Fruit fly (Drosophila melanogaster) whole organism, wandering third instar larva: ENCODE data around the gene cbt.

ENCODE experiments used
- Abd-B ChIP-seq: fragments of >200 bp; optimal IDR thresholded peaks from 2 replicates; lab custom pipeline; 2017; ENCODE audit warnings: missing biosample characterization, missing genetic modification characterization
- CG32264 ChIP-seq: fragments of 200-800 bp; sonication (Bioruptor generic); optimal IDR thresholded peaks from 2 replicates; lab custom pipeline; 2016; ENCODE audit warnings: missing biosample characterization, missing genetic modification characterization
- CG9705 ChIP-seq: fragments of 200-800 bp; sonication (Bioruptor generic); optimal IDR thresholded peaks from 2 replicates; lab custom pipeline; 2018; ENCODE audit warnings: missing biosample characterization, mild to moderate bottlenecking, missing genetic modification characterization
- CrebA ChIP-seq: fragments of 200-800 bp; sonication (Bioruptor generic); optimal IDR thresholded peaks from 2 replicates; lab custom pipeline; 2016; ENCODE audit warnings: missing biosample characterization, mild to moderate bottlenecking, missing genetic modification characterization, borderline replicate concordance
- Dfd ChIP-seq: fragments of >200 bp; optimal IDR thresholded peaks from 2 replicates; lab custom pipeline; 2017; ENCODE audit warnings: missing biosample characterization, missing genetic modification characterization
- Dif ChIP-seq: fragments of 200-275, 200-300 bp; sonication (Bioruptor generic); optimal IDR thresholded peaks from 2 replicates; lab custom pipeline; 2018; ENCODE audit warnings: missing biosample characterization, missing genetic modification characterization; ENCODE audit not compliant: partially characterized antibody
- GATAd ChIP-seq: sonication (Bioruptor generic); optimal IDR thresholded peaks from 2 replicates; lab custom pipeline; 2016; ENCODE audit warnings: missing biosample characterization, missing genetic modification characterization
- HLH106 ChIP-seq: fragments of 200-800 bp; optimal IDR thresholded peaks from 3 replicates; lab custom pipeline; 2019; ENCODE audit warnings: missing biosample characterization, mild to moderate bottlenecking, missing genetic modification characterization, moderate library complexity
- Hnf4 ChIP-seq: fragments of 200-800 bp; sonication (Bioruptor generic); optimal IDR thresholded peaks from 2 replicates; lab custom pipeline; 2016; ENCODE audit warnings: missing biosample characterization, mild to moderate bottlenecking, missing genetic modification characterization
- Hr78 ChIP-seq: fragments of >200 bp; optimal IDR thresholded peaks from 2 replicates; lab custom pipeline; 2017; ENCODE audit warnings: missing biosample characterization, missing genetic modification characterization
- Hr83 ChIP-seq: fragments of 200-300 bp; sonication (Bioruptor generic); optimal IDR thresholded peaks from 2 replicates; lab custom pipeline; 2016; ENCODE audit warnings: missing biosample characterization, mild to moderate bottlenecking, missing genetic modification characterization, moderate library complexity; ENCODE audit not compliant: poor library complexity, severe bottlenecking
- Jra ChIP-seq: sonication (Bioruptor generic); optimal IDR thresholded peaks from 2 replicates; lab custom pipeline; 2016; ENCODE audit warnings: missing biosample characterization, missing genetic modification characterization
- Mio ChIP-seq: sonication (Bioruptor generic); optimal IDR thresholded peaks from 2 replicates; lab custom pipeline; 2016; ENCODE audit warnings: missing biosample characterization, missing genetic modification characterization
- Myc ChIP-seq: fragments of >200 bp; optimal IDR thresholded peaks from 2 replicates; lab custom pipeline; 2017
- N ChIP-seq: fragments of >200 bp; optimal IDR thresholded peaks from 2 replicates; lab custom pipeline; 2018; ENCODE audit warnings: missing biosample characterization, missing external identifiers, missing genetic modification characterization
- OdsH ChIP-seq: fragments of 200-800 bp; sonication (Bioruptor generic); optimal IDR thresholded peaks from 2 replicates; lab custom pipeline; 2016; ENCODE audit warnings: missing biosample characterization, mild to moderate bottlenecking, missing genetic modification characterization
- Rel ChIP-seq, 2 experiments: fragments of 200-800 bp; sonication (Bioruptor generic) in 1 of 2; optimal IDR thresholded peaks; 2 replicates in 1 of 2; 3 replicates in 1 of 2; lab custom pipeline; 2016 to 2019; ENCODE audit warnings: mild to moderate bottlenecking in 2 of 2, missing biosample characterization in 2 of 2, missing genetic modification characterization in 2 of 2, moderate library complexity in 1 of 2
- Sp1 ChIP-seq: fragments of 200-800 bp; sonication (Bioruptor generic); optimal IDR thresholded peaks from 3 replicates; lab custom pipeline; 2019; ENCODE audit warnings: missing biosample characterization, mild to moderate bottlenecking, missing genetic modification characterization, moderate library complexity
- Vsx2 ChIP-seq: fragments of 200-300, 225-300 bp; sonication (Bioruptor generic); optimal IDR thresholded peaks from 2 replicates; lab custom pipeline; 2018; ENCODE audit warnings: missing biosample characterization, missing genetic modification characterization; ENCODE audit not compliant: partially characterized antibody
- br ChIP-seq: fragments of 200-800 bp; sonication (Bioruptor generic); optimal IDR thresholded peaks from 2 replicates; lab custom pipeline; 2016; ENCODE audit warnings: missing biosample characterization, missing genetic modification characterization
- brk ChIP-seq: fragments of 200-800 bp; sonication (Bioruptor generic); optimal IDR thresholded peaks from 2 replicates; lab custom pipeline; 2016; ENCODE audit warnings: missing biosample characterization, mild to moderate bottlenecking, missing genetic modification characterization
- dl ChIP-seq, 2 experiments: fragments of 175-275, 200-275 bp in 1 of 2; fragments of 200-275 bp in 1 of 2; sonication (Bioruptor generic); optimal IDR thresholded peaks; lab custom pipeline; 2018; ENCODE audit warnings: mild to moderate bottlenecking in 2 of 2, missing biosample characterization in 2 of 2, missing genetic modification characterization in 2 of 2, moderate library complexity in 2 of 2; ENCODE audit not compliant: partially characterized antibody in 2 of 2, insufficient read depth in 1 of 2
- dmrt93B ChIP-seq: fragments of 200-800 bp; sonication (Bioruptor generic); optimal IDR thresholded peaks from 2 replicates; lab custom pipeline; 2018; ENCODE audit warnings: missing biosample characterization, mild to moderate bottlenecking, missing genetic modification characterization
- dsf ChIP-seq: sonication (Bioruptor generic); optimal IDR thresholded peaks from 2 replicates; lab custom pipeline; 2016; ENCODE audit warnings: missing biosample characterization, missing genetic modification characterization, borderline replicate concordance
- ey ChIP-seq: fragments of 200-800 bp; sonication (Bioruptor generic); optimal IDR thresholded peaks from 2 replicates; lab custom pipeline; 2016; ENCODE audit warnings: missing biosample characterization, missing genetic modification characterization
- foxo ChIP-seq, 2 experiments: fragments of 200-800 bp; sonication (Bioruptor generic); optimal IDR thresholded peaks; 2 replicates in 1 of 2; 3 replicates in 1 of 2; lab custom pipeline; 2016 to 2017; ENCODE audit warnings: missing biosample characterization in 2 of 2, missing genetic modification characterization in 2 of 2
- fru ChIP-seq: fragments of 200-800 bp; sonication (Bioruptor generic); optimal IDR thresholded peaks from 3 replicates; lab custom pipeline; 2016; ENCODE audit warnings: missing biosample characterization, mild to moderate bottlenecking, missing genetic modification characterization
- h ChIP-seq: fragments of 200-800 bp; sonication (Bioruptor generic); optimal IDR thresholded peaks from 3 replicates; lab custom pipeline; 2016; ENCODE audit warnings: missing biosample characterization, mild to moderate bottlenecking, missing genetic modification characterization
- jim ChIP-seq: fragments of 175-275, 200-325 bp; sonication (Bioruptor generic); optimal IDR thresholded peaks from 2 replicates; lab custom pipeline; 2016; ENCODE audit warnings: missing biosample characterization, mild to moderate bottlenecking, missing genetic modification characterization
- lola ChIP-seq: fragments of >200 bp; optimal IDR thresholded peaks from 2 replicates; lab custom pipeline; 2017; ENCODE audit warnings: missing biosample characterization, missing genetic modification characterization
- pan ChIP-seq: fragments of >200 bp; optimal IDR thresholded peaks from 2 replicates; lab custom pipeline; 2017
- psq ChIP-seq: fragments of 200-800 bp; sonication (Bioruptor generic); optimal IDR thresholded peaks from 3 replicates; lab custom pipeline; 2017; ENCODE audit warnings: missing biosample characterization, mild to moderate bottlenecking, missing genetic modification characterization, moderate library complexity
- rgr ChIP-seq: fragments of 200-800 bp; sonication (Bioruptor generic); optimal IDR thresholded peaks from 3 replicates; lab custom pipeline; 2016; ENCODE audit warnings: missing biosample characterization, mild to moderate bottlenecking, missing genetic modification characterization
- sage ChIP-seq: fragments of 200-800 bp; sonication (Bioruptor generic); optimal IDR thresholded peaks from 2 replicates; lab custom pipeline; 2016; ENCODE audit warnings: missing biosample characterization, mild to moderate bottlenecking, missing genetic modification characterization
- sv ChIP-seq: fragments of 200-800 bp; sonication (Bioruptor generic); optimal IDR thresholded peaks from 3 replicates; lab custom pipeline; 2016; ENCODE audit warnings: missing biosample characterization, missing genetic modification characterization
- tai ChIP-seq: sonication (Bioruptor generic); optimal IDR thresholded peaks from 2 replicates; lab custom pipeline; 2016; ENCODE audit warnings: missing biosample characterization, missing genetic modification characterization
- usp ChIP-seq: fragments of >200 bp; optimal IDR thresholded peaks from 2 replicates; lab custom pipeline; 2017; ENCODE audit warnings: missing biosample characterization, missing genetic modification characterization
- woc ChIP-seq: sonication (Bioruptor generic); optimal IDR thresholded peaks from 2 replicates; lab custom pipeline; 2016; ENCODE audit warnings: missing biosample characterization, mild to moderate bottlenecking, missing genetic modification characterization

Gene cbt

DNA sequence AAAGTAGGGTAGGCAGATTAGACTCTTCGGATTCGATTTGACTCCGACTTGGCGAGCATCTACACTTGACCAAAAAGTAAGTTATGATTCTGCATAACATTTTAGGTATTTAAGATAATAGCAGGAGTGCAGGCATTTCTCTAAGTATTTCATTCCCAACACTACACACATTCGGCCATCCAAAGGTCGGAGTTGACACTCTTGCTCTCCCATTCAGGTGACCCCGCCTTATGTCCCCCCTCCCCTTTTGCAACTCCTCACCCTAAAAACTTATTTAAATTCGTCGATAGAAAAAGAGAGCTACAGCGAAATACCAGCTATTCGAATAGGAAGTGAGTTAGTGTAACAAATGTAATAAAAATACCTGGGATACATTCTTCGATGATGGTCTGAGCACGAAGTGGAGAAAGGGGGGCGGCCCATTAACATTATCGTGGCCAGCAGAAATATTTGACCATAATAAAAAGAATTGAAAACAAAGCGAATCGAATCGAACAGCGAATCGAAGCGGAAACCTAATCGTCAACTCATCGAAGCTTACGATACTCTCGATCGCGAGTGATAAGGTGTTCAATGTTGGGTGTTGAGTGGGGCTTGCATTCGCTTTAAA, 51.0 kb downstream of the cbt start:
- TF ChIP-seq Hr83 (GFP tag; lab: Kevin White, UChicago) (no peak), h (GFP tag; lab: Kevin White, UChicago) (no peak)

dm6 chr2L:427338-428234, 51.9 kb downstream of the cbt start:
- TF ChIP-seq h (GFP tag; lab: Kevin White, UChicago) (peak; percentile 94), woc (GFP tag; lab: Kevin White, UChicago) (peak; percentile 95), Vsx2 (GFP tag; lab: Kevin White, UChicago) (no peak), psq (GFP tag; lab: Kevin White, UChicago) (peak; percentile 96), usp (no peak), ey (GFP tag; lab: Kevin White, UChicago) (peak; percentile 95), Sp1 (GFP tag; lab: Kevin White, UChicago) (peak; percentile 94), OdsH (GFP tag; lab: Kevin White, UChicago) (peak; percentile 96), foxo (GFP tag; optimal IDR thresholded peaks at IDR 0.05; lab: Kevin White, UChicago) (peak; percentile 74 to 95), Dfd (GFP tag; lab: Kevin White, UChicago) (no peak), br (GFP tag; lab: Kevin White, UChicago) (peak; percentile 97), CG9705 (GFP tag; lab: Kevin White, UChicago) (peak; percentile 86), fru (GFP tag; lab: Kevin White, UChicago) (peak; percentile 95), brk (GFP tag; lab: Kevin White, UChicago) (peak; percentile 92), sv (GFP tag; lab: Kevin White, UChicago) (no peak), HLH106 (tag; lab: Kevin White, UChicago) (peak; percentile 81), Hr83 (GFP tag; lab: Kevin White, UChicago) (peak; percentile 4), N (GFP tag; lab: Kevin White, UChicago) (no peak), Hr78 (GFP tag; lab: Kevin White, UChicago) (no peak), CG32264 (GFP tag; lab: Kevin White, UChicago) (peak; percentile 77), Myc (lab: Kevin White, UChicago) (no peak), Rel (GFP tag; optimal IDR thresholded peaks at IDR 0.05; lab: Kevin White, UChicago) (peak; percentile 68), Rel (tag; optimal IDR thresholded peaks at IDR 0.05; lab: Kevin White, UChicago) (peak; percentile 30), dl (GFP tag; optimal IDR thresholded peaks at IDR 0.05; lab: Kevin White, UChicago; ENCODE audit: insufficient read depth in 1 of 2, partially characterized antibody in 2 of 2) (no peak), Dif (GFP tag; lab: Kevin White, UChicago) (no peak), tai (GFP tag; lab: Kevin White, UChicago) (no peak), dmrt93B (peak; percentile 85), Hnf4 (GFP tag; lab: Kevin White, UChicago) (peak; percentile 96), rgr (peak; percentile 93), Jra (peak; percentile 90), sage (GFP tag; lab: Kevin White, UChicago) (peak; percentile 92), jim (GFP tag; lab: Kevin White, UChicago) (no peak), lola (GFP tag; lab: Kevin White, UChicago) (no peak), Mio (peak; percentile 64), GATAd (GFP tag; lab: Kevin White, UChicago) (no peak), Abd-B (GFP tag; lab: Kevin White, UChicago) (no peak), dsf (GFP tag; lab: Kevin White, UChicago) (peak; percentile 72), pan (lab: Kevin White, UChicago) (no peak), CrebA (GFP tag; lab: Kevin White, UChicago) (no peak)
